Worm (Caenorhabditis elegans): Measurements from ENCODE around the gene T07G12.4.

- no peak for TF ChIP-seq ceh-82 (tag; optimal IDR thresholded peaks at IDR 0.05)
- TF ChIP-seq egl-27 (tag; optimal IDR thresholded peaks at IDR 0.05) = no peak
- no peak for TF ChIP-seq ets-5 (GFP tag; IDR thresholded peaks at IDR 0.05)
- no peak for TF ChIP-seq elt-3 (tag; optimal IDR thresholded peaks at IDR 0.05)
- no peak for TF ChIP-seq nhr-28 (tag; optimal IDR thresholded peaks at IDR 0.05)
- no peak for TF ChIP-seq zag-1 (tag; optimal IDR thresholded peaks at IDR 0.05)
Observed at ce11 chrIV:10584237-10584636, 45.8 kb upstream of the T07G12.4 start, which contains the start of gene oac-8.

All from whole organism, L1 larva.